Fruit fly (Drosophila melanogaster): ENCODE results near the gene CG11786.

Gene CG11786

DNA sequence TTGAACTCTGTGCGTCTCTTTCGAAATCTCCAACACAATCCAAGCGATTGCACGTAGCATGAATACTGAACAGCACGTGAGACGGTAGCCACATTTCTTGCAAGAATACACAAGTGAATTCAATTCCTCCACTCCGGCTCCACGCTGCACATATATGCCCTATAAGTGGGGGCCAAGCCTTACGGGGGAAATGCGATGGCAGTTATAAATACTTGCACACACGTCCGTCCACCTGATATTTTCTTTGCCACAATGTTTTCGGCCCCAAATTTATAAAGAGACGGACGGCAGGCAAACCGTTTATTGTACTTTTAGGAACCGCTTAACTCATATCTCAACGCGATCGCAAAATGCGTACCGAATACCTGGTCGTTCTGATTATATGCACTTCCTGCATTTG lies at the start of gene CG11786:
Gene CG11786 (plus strand): TSS at position 301 of the 400 bp plus-strand sequence.
- TF ChIP-seq rgr (GFP tag; optimal IDR thresholded peaks at IDR 0.05) (no peak), dsf (GFP tag; optimal IDR thresholded peaks at IDR 0.05; ENCODE audit: borderline replicate concordance) (no peak), CG32264 (GFP tag; optimal IDR thresholded peaks at IDR 0.05) (no peak), jim (GFP tag; optimal IDR thresholded peaks at IDR 0.05) (no peak), fru (GFP tag; optimal IDR thresholded peaks at IDR 0.05) (no peak), HLH106 (tag; optimal IDR thresholded peaks at IDR 0.05) (no peak), Abd-B (GFP tag; optimal IDR thresholded peaks at IDR 0.05) (no peak), dmrt93B (GFP tag; optimal IDR thresholded peaks at IDR 0.05) (no peak), Vsx2 (GFP tag; optimal IDR thresholded peaks at IDR 0.05; ENCODE audit: partially characterized antibody) (no peak), sage (GFP tag; optimal IDR thresholded peaks at IDR 0.05) (no peak)

dm6 chr3R:24996502-24996901 lies 49.6 kb upstream of the CG11786 start:
- TF ChIP-seq GATAd (GFP tag; optimal IDR thresholded peaks at IDR 0.05) (no peak), Sp1 (GFP tag; optimal IDR thresholded peaks at IDR 0.05) (peak; percentile 18), Hnf4 (GFP tag; optimal IDR thresholded peaks at IDR 0.05) (no peak), Rel (GFP tag; optimal IDR thresholded peaks at IDR 0.05) (no peak), Rel (tag; optimal IDR thresholded peaks at IDR 0.05) (no peak), rgr (GFP tag; optimal IDR thresholded peaks at IDR 0.05) (peak; percentile 32), Myc (optimal IDR thresholded peaks at IDR 0.05) (no peak), Abd-B (GFP tag; optimal IDR thresholded peaks at IDR 0.05) (no peak), woc (GFP tag; optimal IDR thresholded peaks at IDR 0.05) (peak; percentile 4), Vsx2 (GFP tag; optimal IDR thresholded peaks at IDR 0.05; ENCODE audit: partially characterized antibody) (no peak), HLH106 (tag; optimal IDR thresholded peaks at IDR 0.05) (peak; percentile 29), usp (GFP tag; optimal IDR thresholded peaks at IDR 0.05) (no peak), fru (GFP tag; optimal IDR thresholded peaks at IDR 0.05) (peak; percentile 39), ey (GFP tag; optimal IDR thresholded peaks at IDR 0.05) (peak; percentile 23), Dif (GFP tag; optimal IDR thresholded peaks at IDR 0.05; ENCODE audit: partially characterized antibody) (no peak), dl (GFP tag; optimal IDR thresholded peaks at IDR 0.05; ENCODE audit: insufficient read depth in 1 of 2, partially characterized antibody in 2 of 2) (no peak), h (GFP tag; optimal IDR thresholded peaks at IDR 0.05) (peak; percentile 52), dsf (GFP tag; optimal IDR thresholded peaks at IDR 0.05; ENCODE audit: borderline replicate concordance) (no peak), br (GFP tag; optimal IDR thresholded peaks at IDR 0.05) (no peak), Dfd (GFP tag; optimal IDR thresholded peaks at IDR 0.05) (no peak), brk (GFP tag; optimal IDR thresholded peaks at IDR 0.05) (no peak), foxo (GFP tag; optimal IDR thresholded peaks at IDR 0.05) (no peak), dmrt93B (GFP tag; optimal IDR thresholded peaks at IDR 0.05) (peak; percentile 7), tai (GFP tag; optimal IDR thresholded peaks at IDR 0.05) (no peak)

DNA sequence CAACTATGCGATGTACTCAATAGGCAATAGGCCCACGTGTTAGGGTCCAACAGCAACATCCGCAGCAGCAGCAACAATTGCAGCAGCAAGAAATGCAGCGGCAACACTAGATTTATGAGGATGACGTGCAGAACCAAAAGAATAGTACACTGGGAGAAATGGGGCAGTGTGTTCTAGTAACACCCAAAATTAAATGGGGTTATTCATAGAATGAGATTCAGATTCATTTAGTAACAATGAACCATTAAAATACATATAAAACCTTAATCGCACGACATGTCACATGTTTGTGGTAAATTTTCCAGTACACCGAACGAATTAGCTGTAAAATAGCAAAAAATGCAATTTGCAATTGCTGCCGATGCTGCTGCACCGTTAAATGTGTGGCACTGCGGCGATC lies 48.8 kb upstream of the CG11786 start:
- TF ChIP-seq Vsx2 (GFP tag; optimal IDR thresholded peaks at IDR 0.05; ENCODE audit: partially characterized antibody) (no peak), rgr (GFP tag; optimal IDR thresholded peaks at IDR 0.05) (no peak), pan (optimal IDR thresholded peaks at IDR 0.05) (no peak), HLH106 (tag; optimal IDR thresholded peaks at IDR 0.05) (no peak), woc (GFP tag; optimal IDR thresholded peaks at IDR 0.05) (no peak), br (GFP tag; optimal IDR thresholded peaks at IDR 0.05) (no peak)

DNA sequence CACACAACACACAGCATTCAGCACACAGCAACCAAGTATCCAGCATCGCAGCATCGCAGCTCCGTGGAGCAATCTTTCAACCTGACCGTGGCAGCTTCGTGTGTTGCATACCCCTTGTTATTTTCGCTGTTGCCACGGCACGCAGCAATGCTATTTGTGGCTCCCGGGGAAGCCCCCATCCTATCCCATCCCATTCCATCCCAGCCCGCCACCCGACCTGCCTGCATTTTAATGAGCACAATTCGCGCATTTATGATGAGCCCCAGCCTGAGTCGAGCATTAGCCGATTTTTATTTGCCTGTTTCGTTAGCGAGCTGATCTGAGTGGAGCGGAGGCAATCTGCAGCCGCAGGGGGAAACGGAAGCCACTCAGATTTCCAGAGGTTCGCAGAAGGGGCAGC lies 46.5 kb upstream of the CG11786 start:
- TF ChIP-seq CrebA (GFP tag; optimal IDR thresholded peaks at IDR 0.05; ENCODE audit: borderline replicate concordance) (no peak), pan (optimal IDR thresholded peaks at IDR 0.05) (no peak), Rel (GFP tag; optimal IDR thresholded peaks at IDR 0.05) (no peak), Rel (tag; optimal IDR thresholded peaks at IDR 0.05) (peak; percentile 53)

- TF ChIP-seq pan (optimal IDR thresholded peaks at IDR 0.05) (no peak), sv (GFP tag; optimal IDR thresholded peaks at IDR 0.05) (no peak), CG9705 (GFP tag; optimal IDR thresholded peaks at IDR 0.05) (no peak), CrebA (GFP tag; optimal IDR thresholded peaks at IDR 0.05; ENCODE audit: borderline replicate concordance) (no peak), ey (GFP tag; optimal IDR thresholded peaks at IDR 0.05) (no peak), Rel (GFP tag; optimal IDR thresholded peaks at IDR 0.05) (no peak), Rel (tag; optimal IDR thresholded peaks at IDR 0.05) (no peak), sage (GFP tag; optimal IDR thresholded peaks at IDR 0.05) (no peak), Mio (GFP tag; optimal IDR thresholded peaks at IDR 0.05) (no peak), woc (GFP tag; optimal IDR thresholded peaks at IDR 0.05) (no peak), br (GFP tag; optimal IDR thresholded peaks at IDR 0.05) (no peak), Myc (optimal IDR thresholded peaks at IDR 0.05) (no peak), Vsx2 (GFP tag; optimal IDR thresholded peaks at IDR 0.05; ENCODE audit: partially characterized antibody) (no peak), GATAd (GFP tag; optimal IDR thresholded peaks at IDR 0.05) (no peak)
Observed at dm6 chr3R:25002257-25002656, 43.9 kb upstream of the CG11786 start.
